Worm (Caenorhabditis elegans): ENCODE results near the gene glb-14.

The glb-14 gene

ce11 chrV:15559047-15559446 lies 14.3 kb upstream of the glb-14 start, which contains the start of gene acr-18:
acr-18 (minus strand) TSS chrV:15559147.
- TF ChIP-seq unc-62 (GFP tag; optimal IDR thresholded peaks at IDR 0.05): no peak

ce11 chrV:15553869-15554268 lies 9.1 kb upstream of the glb-14 start:
- TF ChIP-seq unc-62 (GFP tag; optimal IDR thresholded peaks at IDR 0.05): no peak

DNA sequence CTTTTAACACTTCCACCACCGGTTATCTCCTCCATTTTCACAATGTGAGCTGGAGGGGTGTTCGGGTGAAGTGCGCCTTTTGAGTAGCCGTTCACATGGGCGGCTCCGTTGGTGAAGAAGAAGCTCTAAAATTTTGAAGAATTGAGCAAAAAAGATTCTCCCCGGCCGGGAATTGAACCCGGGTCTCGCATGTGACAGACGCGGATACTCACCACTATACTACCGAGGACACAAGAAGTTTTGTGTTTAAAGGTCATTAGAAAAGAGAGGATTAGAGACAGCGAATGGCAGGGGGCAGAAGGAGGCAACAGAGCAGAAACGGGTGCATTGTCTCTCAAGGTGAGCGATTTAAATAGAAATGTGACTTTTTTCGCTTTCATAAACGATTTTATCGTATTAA lies 6.8 kb upstream of the glb-14 start:
- TF ChIP-seq unc-62 (GFP tag; optimal IDR thresholded peaks at IDR 0.05): no peak

DNA sequence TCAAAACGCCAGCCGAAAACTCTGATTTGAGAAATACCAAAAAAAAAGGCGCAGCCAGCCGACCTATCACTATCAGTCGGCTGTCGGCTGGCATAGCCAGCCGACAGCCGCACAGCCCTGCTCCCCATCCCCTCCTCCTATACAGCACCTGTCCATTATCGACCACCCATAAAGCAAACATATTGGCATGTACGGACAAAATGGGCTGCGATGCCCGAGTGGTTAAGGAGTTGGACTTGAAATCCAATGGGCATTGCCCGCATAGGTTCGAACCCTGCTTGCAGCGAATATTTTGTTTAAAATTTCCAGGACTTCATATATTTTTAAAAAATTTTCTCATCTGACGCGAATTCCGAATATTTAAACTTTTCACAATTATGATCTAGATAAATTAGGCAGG lies 5.6 kb upstream of the glb-14 start:
- no peak for TF ChIP-seq unc-62 (GFP tag; optimal IDR thresholded peaks at IDR 0.05)

DNA sequence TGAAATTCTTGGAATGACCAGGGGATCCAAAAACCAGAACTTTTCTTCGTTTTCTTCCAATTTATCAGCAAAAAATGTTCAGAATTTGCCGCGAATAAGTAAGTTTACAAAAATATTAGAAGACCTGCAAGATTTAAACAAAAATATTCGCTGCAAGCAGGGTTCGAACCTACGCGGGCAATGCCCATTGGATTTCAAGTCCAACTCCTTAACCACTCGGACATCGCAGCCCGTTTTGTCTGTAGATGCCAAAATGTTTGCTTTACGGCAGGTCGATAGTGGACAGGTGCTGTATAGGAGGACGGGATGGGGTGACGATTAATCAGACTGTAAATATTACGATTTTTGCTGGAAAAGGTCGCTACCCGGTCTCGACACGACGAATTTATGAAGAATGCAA lies 2.9 kb upstream of the glb-14 start:
- no peak for TF ChIP-seq unc-62 (GFP tag; optimal IDR thresholded peaks at IDR 0.05)

- TF ChIP-seq unc-62 (GFP tag; optimal IDR thresholded peaks at IDR 0.05): no peak
Measured at ce11 chrV:15543252-15543651, 1.5 kb downstream of the glb-14 start.

- TF ChIP-seq unc-62 (GFP tag; optimal IDR thresholded peaks at IDR 0.05): no peak
Measured at ce11 chrV:15537923-15538322, 6.9 kb downstream of the glb-14 start, which contains the start of gene prde-1. prde-1 (plus strand) TSS chrV:15538244.

ce11 chrV:15536320-15536719 lies 8.5 kb downstream of the glb-14 start, which contains the start of gene F21A3.4:
F21A3.4 (plus strand) TSS chrV:15536620.
- TF ChIP-seq unc-62 (GFP tag; optimal IDR thresholded peaks at IDR 0.05): no peak

DNA sequence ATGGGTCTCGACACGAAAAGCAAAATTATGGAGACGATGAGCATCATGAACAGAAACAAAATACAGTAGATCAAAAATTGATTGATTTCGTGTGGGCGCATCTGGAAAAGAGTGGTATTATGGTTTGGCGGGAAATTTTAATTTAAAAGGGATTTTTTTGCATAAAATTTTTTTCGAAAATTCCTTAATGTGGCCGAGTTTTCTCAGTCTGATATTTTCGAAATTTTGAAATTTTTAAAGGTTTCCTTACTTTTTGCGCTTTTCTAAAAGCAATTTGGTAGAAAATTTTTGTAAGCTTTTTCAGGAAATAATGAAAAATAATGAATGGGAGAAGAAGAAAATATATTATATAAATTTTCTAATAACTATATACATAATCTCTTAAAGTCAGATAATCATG lies 10.9 kb downstream of the glb-14 start, which contains the start of gene F21A3.2:
Gene F21A3.2 (minus strand): TSS at position 101 of the 400 bp plus-strand sequence.
- no peak for TF ChIP-seq unc-62 (GFP tag; optimal IDR thresholded peaks at IDR 0.05)

ce11 chrV:15533096-15533495 lies 11.7 kb downstream of the glb-14 start, which contains the start of gene F21A3.11:
F21A3.11 (minus strand) TSS chrV:15533212.
- no peak for TF ChIP-seq unc-62 (GFP tag; optimal IDR thresholded peaks at IDR 0.05)

DNA sequence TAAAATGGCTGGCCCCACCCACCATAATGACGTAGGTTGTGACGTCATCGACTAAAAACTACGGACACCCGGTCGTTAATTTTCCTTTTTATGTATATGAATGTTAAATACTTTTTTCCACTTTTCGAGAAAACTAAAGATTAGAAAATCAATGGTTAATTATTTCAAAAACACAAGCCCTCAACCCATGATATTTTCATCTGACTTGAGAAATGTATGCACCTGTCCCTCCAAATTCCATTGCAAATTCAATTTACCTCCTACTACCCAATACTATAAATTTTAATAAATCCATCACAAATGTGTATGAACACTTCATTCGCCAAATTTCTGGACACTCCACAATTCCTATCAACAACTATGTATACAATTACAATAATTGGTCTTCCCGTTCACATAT lies 15.7 kb downstream of the glb-14 start, which contains the start of gene srh-276:
Gene srh-276 (plus strand): TSS at position 301 of the 400 bp plus-strand sequence.
- no peak for TF ChIP-seq unc-62 (GFP tag; optimal IDR thresholded peaks at IDR 0.05)

- no peak for TF ChIP-seq unc-62 (GFP tag; optimal IDR thresholded peaks at IDR 0.05)
Measured at ce11 chrV:15521920-15522319, 22.9 kb downstream of the glb-14 start, which contains the start of gene lgc-31. lgc-31 (minus strand) TSS chrV:15522020.

- TF ChIP-seq unc-62 (GFP tag; optimal IDR thresholded peaks at IDR 0.05): no peak
Measured at ce11 chrV:15520398-15520797, 24.4 kb downstream of the glb-14 start.

DNA sequence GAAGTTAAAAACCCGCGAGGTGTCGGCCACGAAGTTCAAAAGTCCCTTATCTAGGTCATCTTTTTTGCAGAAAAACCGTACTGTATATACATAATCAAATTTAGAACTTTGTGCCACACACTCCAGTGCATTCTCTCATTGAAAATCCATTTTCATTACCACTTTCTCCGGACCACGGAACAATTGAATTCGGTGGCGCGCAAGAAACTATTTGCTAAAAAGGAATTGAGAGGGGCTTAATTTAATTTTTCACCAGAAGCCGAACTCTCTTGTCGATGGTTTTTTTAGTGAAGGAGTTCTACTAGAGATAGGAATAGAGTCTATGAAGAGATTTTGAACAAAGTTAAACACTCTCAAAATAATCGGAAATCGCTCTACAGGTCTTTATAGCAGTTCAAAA lies 24.9 kb downstream of the glb-14 start:
- no peak for TF ChIP-seq unc-62 (GFP tag; optimal IDR thresholded peaks at IDR 0.05)

DNA sequence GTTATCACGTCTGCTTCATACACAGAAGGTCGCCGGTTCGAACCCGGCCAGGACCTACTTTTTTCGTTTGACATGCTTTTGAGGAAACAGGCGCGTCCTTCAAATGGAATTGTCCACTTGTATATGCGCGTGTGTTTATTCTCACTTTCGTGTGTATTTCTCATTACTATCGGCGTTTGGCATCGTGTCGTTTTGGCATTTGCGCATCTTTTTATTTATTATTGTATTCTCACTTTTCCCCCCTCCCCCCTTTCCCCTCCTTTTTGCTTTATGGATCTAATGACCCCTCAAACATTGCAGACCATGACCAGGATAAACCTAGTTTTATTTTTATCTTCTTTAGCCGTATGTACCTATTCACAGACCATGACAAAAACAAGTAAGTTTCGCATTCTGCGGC lies 27.4 kb downstream of the glb-14 start, which contains the start of gene F21A3.3:
Gene F21A3.3 (plus strand): TSS at position 301 of the 400 bp plus-strand sequence.
- TF ChIP-seq unc-62 (GFP tag; optimal IDR thresholded peaks at IDR 0.05): no peak

DNA sequence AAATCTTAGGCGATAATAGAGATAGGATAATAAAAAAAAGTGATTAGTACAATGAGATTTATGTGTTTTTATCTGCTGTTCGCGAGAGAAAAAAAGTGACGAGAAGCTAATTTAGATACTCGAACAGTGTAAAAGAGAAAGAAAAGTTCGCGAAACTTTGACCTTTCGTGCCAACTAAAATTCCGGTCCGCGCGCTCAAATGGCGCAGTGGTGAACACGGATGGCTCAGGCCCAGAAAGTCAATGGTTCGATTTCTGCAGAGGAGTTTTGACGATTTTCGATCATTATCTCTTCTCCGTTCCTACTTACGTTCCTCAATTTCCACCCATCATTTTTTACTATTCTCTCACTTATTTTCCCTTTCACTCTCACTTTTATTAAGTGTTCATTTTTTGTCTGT lies 28.3 kb downstream of the glb-14 start:
- no peak for TF ChIP-seq unc-62 (GFP tag; optimal IDR thresholded peaks at IDR 0.05)

DNA sequence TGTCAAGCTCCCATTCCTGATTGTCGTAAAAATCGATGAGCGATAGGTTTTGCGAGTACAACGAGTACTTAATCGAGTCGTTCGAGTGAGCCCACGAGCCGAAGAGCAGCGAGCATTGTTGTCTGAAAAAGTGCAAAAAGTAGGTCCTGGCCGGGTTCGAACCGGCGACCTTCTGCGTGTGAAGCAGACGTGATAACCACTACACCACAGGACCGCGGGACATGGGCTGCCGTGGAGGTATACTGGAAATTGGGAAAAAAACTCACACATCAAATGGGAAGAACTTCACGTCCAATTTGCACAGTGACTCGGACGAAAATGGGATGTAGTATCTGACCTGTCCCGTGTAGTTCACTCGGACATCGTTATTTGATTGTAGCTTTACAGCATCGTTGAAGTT lies 29.4 kb downstream of the glb-14 start:
- no peak for TF ChIP-seq unc-62 (GFP tag; optimal IDR thresholded peaks at IDR 0.05)
